Fruit fly (Drosophila melanogaster): Measurements from ENCODE around the gene Pitslre.
A peak's percentile ranks its signal among the peaks of the same experiment; 100 is the strongest.

The Pitslre gene

dm6 chr3L:20747299-20747925 is 23.9 kb upstream of the Pitslre start (continued):
- TF ChIP-seq pzg (GFP tag; optimal IDR thresholded peaks at IDR 0.05) (no peak), Hr78 (GFP tag; optimal IDR thresholded peaks at IDR 0.05) (no peak), Sry-β (GFP tag; optimal IDR thresholded peaks at IDR 0.05) (no peak), CG15073 (GFP tag; optimal IDR thresholded peaks at IDR 0.05) (no peak), CG10366 (GFP tag; IDR thresholded peaks at IDR 0.05) (no peak), crc (GFP tag; optimal IDR thresholded peaks at IDR 0.05) (no peak), CG10654 (GFP tag; optimal IDR thresholded peaks at IDR 0.05) (peak; percentile 9), CG14860 (GFP tag; IDR thresholded peaks at IDR 0.05; ENCODE audit: partially characterized antibody) (no peak), CG9797 (GFP tag; optimal IDR thresholded peaks at IDR 0.05) (no peak), CG12071 (GFP tag; optimal IDR thresholded peaks at IDR 0.05) (no peak), aop (GFP tag; IDR thresholded peaks at IDR 0.05) (no peak), CoRest (tag; optimal IDR thresholded peaks at IDR 0.05) (peak; percentile 20), lab (GFP tag; optimal IDR thresholded peaks at IDR 0.05) (peak; percentile 54), CG13894 (tag; optimal IDR thresholded peaks at IDR 0.05) (peak; percentile 86), fru (optimal IDR thresholded peaks at IDR 0.05) (no peak), CG17361 (GFP tag; IDR thresholded peaks at IDR 0.05) (0 out of 3 replicates have a peak, but pooled peaks have one; percentile 28), bcd (GFP tag; optimal IDR thresholded peaks at IDR 0.05) (peak; percentile 19), pnt (GFP tag; optimal IDR thresholded peaks at IDR 0.05) (no peak), gro (GFP tag; optimal IDR thresholded peaks at IDR 0.05) (no peak), abd-A (tag; optimal IDR thresholded peaks at IDR 0.05) (peak; percentile 53), CG1233 (GFP tag; optimal IDR thresholded peaks at IDR 0.05) (peak; percentile 3), gt (GFP tag; IDR thresholded peaks at IDR 0.05) (no peak), MBD-R2 (GFP tag; IDR thresholded peaks at IDR 0.05) (no peak), ewg (GFP tag; optimal IDR thresholded peaks at IDR 0.05) (no peak), Mad (GFP tag; optimal IDR thresholded peaks at IDR 0.05) (no peak), CG4854 (GFP tag; optimal IDR thresholded peaks at IDR 0.05) (no peak), CG5953 (GFP tag; IDR thresholded peaks at IDR 0.05) (no peak), dpn (GFP tag; optimal IDR thresholded peaks at IDR 0.05) (no peak), CG13287 (GFP tag; IDR thresholded peaks at IDR 0.05; ENCODE audit: partially characterized antibody) (no peak), CG12219 (GFP tag; optimal IDR thresholded peaks at IDR 0.05) (no peak), klu (GFP tag; IDR thresholded peaks at IDR 0.05) (no peak), CG2120 (GFP tag; optimal IDR thresholded peaks at IDR 0.05) (peak; percentile 61), Lim3 (GFP tag; IDR thresholded peaks at IDR 0.05) (no peak), CG3281 (GFP tag; optimal IDR thresholded peaks at IDR 0.05) (peak; percentile 42), CG12769 (tag; optimal IDR thresholded peaks at IDR 0.05) (peak; percentile 21), Med (GFP tag) (peak; percentile 69), Meics (GFP tag; optimal IDR thresholded peaks at IDR 0.05) (peak; percentile 45), Hmr (GFP tag; optimal IDR thresholded peaks at IDR 0.05) (peak; percentile 49), cwo (GFP tag; optimal IDR thresholded peaks at IDR 0.05) (peak; percentile 47), CG1603 (tag; optimal IDR thresholded peaks at IDR 0.05) (no peak), CG6689 (GFP tag; IDR thresholded peaks at IDR 0.05) (no peak), H2.0 (GFP tag; IDR thresholded peaks at IDR 0.05) (0 out of 2 replicates have a peak, but pooled peaks have one; percentile 15), scrt (GFP tag; optimal IDR thresholded peaks at IDR 0.05) (peak; percentile 64), CG13424 (tag; optimal IDR thresholded peaks at IDR 0.05) (peak; percentile 46)

Measured in whole organism, embryonic.